Worm (Caenorhabditis elegans): ENCODE results near the gene W08F4.7.
A peak's percentile ranks its signal among the peaks of the same experiment; 100 is the strongest.
"Not testable (repeated sequence)": the region's sequence is repeated elsewhere in the genome, so short reads cannot be mapped to it uniquely, and the experiment has no call there.

W08F4.7 gene

DNA sequence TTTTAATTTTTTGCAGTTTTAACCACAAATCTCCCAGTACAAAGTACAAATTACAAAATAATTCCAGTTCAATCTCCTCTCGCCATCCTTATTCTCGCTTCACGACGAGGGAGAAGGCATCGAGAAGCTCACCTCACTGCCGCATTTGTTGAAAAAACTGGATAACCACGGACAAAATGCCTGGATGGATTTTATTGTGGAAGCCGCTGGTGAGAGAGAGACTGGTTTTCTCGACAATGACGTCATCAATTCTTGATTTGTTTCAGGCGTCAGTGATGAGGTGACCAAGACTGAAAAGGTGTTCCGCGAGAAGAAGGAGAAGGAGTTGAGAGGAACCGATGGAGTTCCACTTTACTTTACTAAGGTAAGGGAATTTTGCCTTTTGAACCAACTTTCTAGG, 28.0 kb downstream of the W08F4.7 start:
- TF ChIP-seq elt-1 (tag; optimal IDR thresholded peaks at IDR 0.05; ENCODE audit: borderline replicate concordance, insufficient read depth) = no peak
- no peak for TF ChIP-seq sptf-1 (tag; optimal IDR thresholded peaks at IDR 0.05)
- no peak for TF ChIP-seq nhr-237 (tag; optimal IDR thresholded peaks at IDR 0.05)

- TF ChIP-seq pha-4 (tag; optimal IDR thresholded peaks at IDR 0.05) (no peak), M03D4.4 (tag; optimal IDR thresholded peaks at IDR 0.05) (no peak), unc-62 (GFP tag; optimal IDR thresholded peaks at IDR 0.05) (no peak), lin-13 (tag; optimal IDR thresholded peaks at IDR 0.05) (no peak), ceh-43 (GFP tag; optimal IDR thresholded peaks at IDR 0.05) (no peak), mls-2 (tag; optimal IDR thresholded peaks at IDR 0.05) (no peak), unc-120 (tag; optimal IDR thresholded peaks at IDR 0.05; ENCODE audit: poor library complexity, severe bottlenecking) (no peak), sptf-1 (tag; optimal IDR thresholded peaks at IDR 0.05) (no peak), blmp-1 (tag; optimal IDR thresholded peaks at IDR 0.05) (no peak), tbx-8 (GFP tag; optimal IDR thresholded peaks at IDR 0.05) (no peak), hlh-1 (tag; optimal IDR thresholded peaks at IDR 0.05) (no peak)
Observed at ce11 chrII:546405-546804, 31.1 kb downstream of the W08F4.7 start, which contains the start of gene mlt-10. mlt-10 (plus strand) TSS chrII:546705.

DNA sequence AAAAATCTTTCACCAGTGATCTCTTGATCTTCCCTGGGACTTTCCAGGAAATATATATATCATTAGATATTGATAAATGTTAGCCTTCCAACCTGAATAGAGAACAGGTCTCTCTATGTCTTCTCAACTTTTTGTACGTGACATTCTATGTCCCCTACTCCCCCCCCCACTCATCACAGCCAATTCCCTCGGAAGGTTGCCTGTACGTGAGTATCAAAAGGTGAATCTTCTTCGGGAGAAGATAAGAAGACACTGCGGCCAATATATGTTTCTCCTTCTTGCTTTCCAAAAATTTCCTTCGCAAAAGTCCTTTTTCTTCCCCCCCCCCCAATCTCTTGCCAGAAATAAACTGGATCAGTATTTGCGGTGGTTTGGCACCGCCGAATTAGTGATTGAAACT, 35.1 kb downstream of the W08F4.7 start:
- TF ChIP-seq nhr-237 (tag; optimal IDR thresholded peaks at IDR 0.05) = no peak

DNA sequence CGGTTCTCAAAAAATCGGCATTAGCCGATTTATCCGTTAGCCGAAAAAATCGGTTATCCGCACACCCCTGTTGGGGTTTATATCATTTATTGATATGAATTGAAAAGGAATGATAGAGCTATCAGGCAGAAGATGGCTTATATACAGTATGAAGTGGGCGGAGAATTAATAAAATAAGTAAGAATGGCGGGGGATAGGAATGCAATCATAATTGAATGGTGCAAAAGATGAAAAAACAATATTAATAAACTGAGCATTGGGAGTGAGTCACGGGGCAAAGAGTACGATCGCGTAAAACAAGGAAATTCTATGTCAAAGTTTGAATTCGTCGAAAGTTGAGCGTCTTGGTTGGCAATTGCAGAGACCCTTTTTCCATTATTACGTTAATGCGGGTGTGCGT, 40.8 kb downstream of the W08F4.7 start, which contains the start of gene T27A1.2:
TSS of gene T27A1.2 (minus strand) at position 101 of the 400 bp plus-strand sequence.
- TF ChIP-seq mab-5 (tag; optimal IDR thresholded peaks at IDR 0.05) (no peak), cnd-1 (tag; optimal IDR thresholded peaks at IDR 0.05) (no peak), snpc-4 (tag; optimal IDR thresholded peaks at IDR 0.05) (no peak), nhr-2 (tag; optimal IDR thresholded peaks at IDR 0.05) (no peak), ces-1 (GFP tag; optimal IDR thresholded peaks at IDR 0.05) (no peak), sem-2 (GFP tag; optimal IDR thresholded peaks at IDR 0.05) (no peak), lin-32 (GFP tag; optimal IDR thresholded peaks at IDR 0.05) (no peak), M03D4.4 (tag; optimal IDR thresholded peaks at IDR 0.05) (no peak), elt-3 (tag; optimal IDR thresholded peaks at IDR 0.05) (no peak), ceh-39 (tag; optimal IDR thresholded peaks at IDR 0.05) (no peak)

DNA sequence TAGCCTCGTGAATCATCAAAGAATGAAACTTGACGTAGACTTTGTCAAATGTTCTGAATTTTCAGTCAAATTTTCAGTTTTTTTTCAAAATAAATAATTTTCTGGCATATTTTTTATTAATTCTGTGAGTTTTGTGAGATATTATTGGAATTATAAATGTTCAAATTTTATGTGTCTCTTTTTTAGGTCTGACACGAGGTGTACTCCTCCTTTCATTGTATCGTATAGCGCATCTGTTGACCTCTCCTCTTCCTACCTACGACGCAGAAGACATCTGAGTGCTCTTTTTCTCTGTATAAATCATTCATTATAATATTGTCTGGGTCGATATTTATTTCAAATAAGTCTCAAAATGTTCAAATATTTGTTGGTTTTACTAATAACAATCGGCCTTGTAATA, 42.3 kb downstream of the W08F4.7 start, which contains the start of gene T27A1.3:
TSS of gene T27A1.3 (plus strand) at position 301 of the 400 bp plus-strand sequence.
- TF ChIP-seq ceh-39 (tag; optimal IDR thresholded peaks at IDR 0.05); tbx-8 (GFP tag; optimal IDR thresholded peaks at IDR 0.05); mep-1 (tag; optimal IDR thresholded peaks at IDR 0.05): not testable (repeated sequence)

- TF ChIP-seq sptf-1 (tag; optimal IDR thresholded peaks at IDR 0.05) (no peak), bed-3 (GFP tag; optimal IDR thresholded peaks at IDR 0.05) (no peak), nhr-2 (tag; optimal IDR thresholded peaks at IDR 0.05) (no peak), unc-120 (tag; optimal IDR thresholded peaks at IDR 0.05; ENCODE audit: poor library complexity, severe bottlenecking) (peak; percentile 35), hlh-1 (tag; optimal IDR thresholded peaks at IDR 0.05) (peak; percentile 95), tbx-8 (GFP tag; optimal IDR thresholded peaks at IDR 0.05) (no peak)
Observed at ce11 chrII:526375-526774, 51.2 kb downstream of the W08F4.7 start, which contains the start of gene lgc-34. lgc-34 (plus strand) TSS chrII:526574.
